Fruit fly (Drosophila melanogaster) whole organism, embryonic: ENCODE measurements around the gene CG7519.

ENCODE experiments used
- CG10462 ChIP-seq: fragments of 200-800 bp; sonication (Bioruptor generic); optimal IDR thresholded peaks from 2 replicates; lab custom pipeline; 2016; ENCODE audit warnings: missing biosample characterization, missing genetic modification characterization
- CG13296 ChIP-seq: fragments of 200-800 bp; sonication (Bioruptor generic); optimal IDR thresholded peaks from 3 replicates; lab custom pipeline; 2018; ENCODE audit warnings: missing biosample characterization, mild to moderate bottlenecking, missing genetic modification characterization
- CG1529 ChIP-seq: fragments of 200-800 bp; sonication (Bioruptor generic); optimal IDR thresholded peaks from 3 replicates; lab custom pipeline; 2018; ENCODE audit warnings: missing biosample characterization, missing genetic modification characterization
- CG8944 ChIP-seq: fragments of 200-800 bp; sonication (Bioruptor generic); optimal IDR thresholded peaks from 3 replicates; lab custom pipeline; 2016; ENCODE audit warnings: missing biosample characterization, missing genetic modification characterization
- corto ChIP-seq: fragments of 200-800 bp; sonication (Bioruptor generic); optimal IDR thresholded peaks from 2 replicates; lab custom pipeline; 2016; ENCODE audit warnings: missing biosample characterization, mild to moderate bottlenecking, missing genetic modification characterization, moderate library complexity
- disco-r ChIP-seq: fragments of 200-800 bp; sonication (Bioruptor generic); optimal IDR thresholded peaks from 2 replicates; lab custom pipeline; 2016; ENCODE audit warnings: missing biosample characterization, missing genetic modification characterization
- psq ChIP-seq: fragments of 200-800 bp; sonication (Bioruptor generic); optimal IDR thresholded peaks from 2 replicates; lab custom pipeline; 2017; ENCODE audit warnings: missing biosample characterization, missing genetic modification characterization
- ranshi ChIP-seq: fragments of 200-800 bp; sonication (Bioruptor generic); IDR thresholded peaks from 2 replicates; pipeline ENCODE4 v1.3.6; 2022; ENCODE audit warnings: missing biosample characterization, missing genetic modification characterization
- repo ChIP-seq: fragments of 200-800 bp; sonication (Bioruptor generic); optimal IDR thresholded peaks from 2 replicates; lab custom pipeline; 2016; ENCODE audit warnings: missing biosample characterization, missing genetic modification characterization
- sima ChIP-seq: fragments of 200-800 bp; sonication (Bioruptor generic); optimal IDR thresholded peaks from 2 replicates; lab custom pipeline; 2016; ENCODE audit warnings: missing biosample characterization, missing genetic modification characterization
- ttk ChIP-seq: fragments of 200-800 bp; sonication (Bioruptor generic); IDR thresholded peaks from 2 replicates; pipeline ENCODE4 v2.1.2; 2022; ENCODE audit warnings: missing biosample characterization, missing genetic modification characterization
- vnd ChIP-seq: fragments of 200-800 bp; sonication (Bioruptor generic); IDR thresholded peaks from 3 replicates; pipeline ENCODE4 v1.3.6; 2022; ENCODE audit warnings: missing biosample characterization, missing genetic modification characterization; ENCODE audit not compliant: partially characterized antibody

DNA sequence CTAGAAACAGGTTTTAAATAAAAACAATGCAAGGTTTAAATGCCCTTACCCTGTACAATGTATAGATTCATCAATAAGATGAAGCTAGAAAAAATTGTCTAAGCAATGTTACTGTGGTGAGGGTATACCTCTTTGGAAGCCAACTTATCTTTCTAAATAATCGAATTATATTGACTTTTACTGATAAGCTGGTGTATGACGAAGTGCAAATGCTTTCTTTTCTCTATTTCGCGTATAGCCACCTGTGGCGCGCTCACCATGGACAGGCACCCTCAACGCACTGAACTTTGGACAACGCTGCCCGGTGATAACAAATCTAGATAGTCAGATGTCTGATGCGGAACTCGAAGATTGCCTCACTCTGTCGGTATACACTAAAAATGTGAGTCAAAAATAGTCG is 9.0 kb downstream of the CG7519 start:
- TF ChIP-seq CG13296 (GFP tag; lab: Kevin White, UChicago) (no peak), vnd (GFP tag; lab: Robert Waterston, UW) (no peak), corto (no peak), psq (GFP tag; lab: Kevin White, UChicago) (no peak), sima (no peak), disco-r (GFP tag; lab: Kevin White, UChicago) (no peak), ranshi (GFP tag; lab: Robert Waterston, UW) (0 out of 2 replicates have a peak, but pooled peaks have one; percentile 10), CG10462 (no peak), repo (no peak), CG8944 (GFP tag; lab: Kevin White, UChicago) (no peak), CG1529 (GFP tag; lab: Kevin White, UChicago) (no peak), ttk (GFP tag; lab: Robert Waterston, UW) (0 out of 2 replicates have a peak, but pooled peaks have one; percentile 15)
